Fruit fly (Drosophila melanogaster): ENCODE results near the gene CG43731.

DNA sequence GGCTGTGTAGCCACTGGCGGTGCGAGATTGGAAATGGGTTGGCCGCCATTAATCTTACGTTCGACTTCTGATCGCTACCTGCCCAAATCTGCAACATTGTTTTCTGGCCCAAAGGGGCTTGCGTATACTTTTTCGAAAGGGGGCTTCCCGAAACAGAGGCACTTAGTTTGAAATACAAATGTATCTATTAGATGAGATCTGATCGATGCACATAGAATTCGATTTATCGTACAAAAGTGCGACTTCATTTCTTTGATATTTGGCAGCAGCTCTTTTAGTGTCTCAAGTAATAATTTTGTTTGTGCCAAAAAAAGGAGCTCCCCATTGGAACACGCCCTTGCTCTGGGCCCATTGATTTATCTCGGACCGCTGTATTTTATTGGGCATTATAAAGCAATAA lies 30.1 kb upstream of the CG43731 start:
- TF ChIP-seq Myc (optimal IDR thresholded peaks at IDR 0.05) (no peak), h (optimal IDR thresholded peaks at IDR 0.05) (no peak)
